Worm (Caenorhabditis elegans) whole organism, late embryonic: ENCODE measurements around the gene rpb-8.

Source experiments
- C38D4.7 ChIP-seq: fragments of 200-800 bp; sonication (Bioruptor generic); optimal IDR thresholded peaks from 2 replicates; lab custom pipeline; 2018; ENCODE audit warnings: mild to moderate bottlenecking, missing genetic modification characterization, moderate library complexity, missing compliant biosample characterization
- K02D7.2 ChIP-seq: sonication (generic microtip); optimal IDR thresholded peaks from 2 replicates; lab custom pipeline; 2017; ENCODE audit warnings: mild to moderate bottlenecking, missing genetic modification characterization, missing compliant biosample characterization
- K09A11.1 ChIP-seq: sonication (generic microtip); optimal IDR thresholded peaks from 2 replicates; lab custom pipeline; 2017; ENCODE audit warnings: antibody characterized with exemption, mild to moderate bottlenecking, missing genetic modification characterization, missing compliant biosample characterization; ENCODE audit not compliant: insufficient read depth
- T23F11.4 ChIP-seq: fragments of 200-800 bp; sonication (Bioruptor generic); optimal IDR thresholded peaks from 2 replicates; lab custom pipeline; 2018; ENCODE audit warnings: mild to moderate bottlenecking, missing genetic modification characterization, missing compliant biosample characterization
- ahr-1 ChIP-seq: sonication (generic microtip); optimal IDR thresholded peaks from 2 replicates; lab custom pipeline; 2016; ENCODE audit warnings: missing genetic modification characterization, missing compliant biosample characterization
- ama-1 ChIP-seq: fragments of 150-350 bp; optimal IDR thresholded peaks from 2 replicates; lab custom pipeline; 2014
- ceh-18 ChIP-seq: sonication (generic microtip); optimal IDR thresholded peaks from 2 replicates; lab custom pipeline; 2016; ENCODE audit warnings: missing genetic modification characterization, missing compliant biosample characterization
- ceh-19 ChIP-seq: fragments of 200-800 bp; sonication (Bioruptor generic); optimal IDR thresholded peaks from 2 replicates; lab custom pipeline; 2018; ENCODE audit warnings: mild to moderate bottlenecking, missing genetic modification characterization, missing compliant biosample characterization
- ceh-2 ChIP-seq: sonication (generic microtip); optimal IDR thresholded peaks from 2 replicates; lab custom pipeline; 2016; ENCODE audit warnings: missing genotype, missing genetic modification characterization, missing compliant biosample characterization
- ceh-30 ChIP-seq: fragments of 150-350 bp; optimal IDR thresholded peaks from 2 replicates; lab custom pipeline; 2014; ENCODE audit warnings: missing biosample characterization, missing genetic modification characterization
- ceh-6 ChIP-seq: fragments of 200-800 bp; sonication (Bioruptor generic); optimal IDR thresholded peaks from 2 replicates; lab custom pipeline; 2018; ENCODE audit warnings: mild to moderate bottlenecking, missing genetic modification characterization, missing compliant biosample characterization
- che-1 ChIP-seq: sonication (generic microtip); optimal IDR thresholded peaks from 2 replicates; lab custom pipeline; 2016; ENCODE audit warnings: mild to moderate bottlenecking, missing genetic modification characterization, missing compliant biosample characterization
- elt-2 ChIP-seq: sonication (generic microtip); optimal IDR thresholded peaks from 2 replicates; lab custom pipeline; 2016; ENCODE audit warnings: missing genetic modification reagents, missing genetic modification characterization, missing compliant biosample characterization
- elt-4 ChIP-seq: sonication (generic microtip); optimal IDR thresholded peaks from 2 replicates; lab custom pipeline; 2016; ENCODE audit warnings: missing genetic modification characterization, missing compliant biosample characterization
- fax-1 ChIP-seq: sonication (generic microtip); optimal IDR thresholded peaks from 2 replicates; lab custom pipeline; 2016; ENCODE audit warnings: missing genotype, missing genetic modification characterization, missing compliant biosample characterization
- fkh-10 ChIP-seq: fragments of 150-350 bp; optimal IDR thresholded peaks from 2 replicates; lab custom pipeline; 2014; ENCODE audit warnings: missing biosample characterization, missing genetic modification reagents, missing genetic modification characterization
- fkh-6 ChIP-seq: sonication (generic microtip); optimal IDR thresholded peaks from 2 replicates; lab custom pipeline; 2016; ENCODE audit warnings: missing genetic modification characterization, missing compliant biosample characterization
- hlh-15 ChIP-seq: sonication (generic microtip); optimal IDR thresholded peaks from 2 replicates; lab custom pipeline; 2016; ENCODE audit warnings: missing genetic modification characterization, missing compliant biosample characterization
- hlh-30 ChIP-seq: sonication (generic microtip); optimal IDR thresholded peaks from 2 replicates; lab custom pipeline; 2017; ENCODE audit warnings: antibody characterized with exemption, missing genetic modification characterization, missing compliant biosample characterization; ENCODE audit not compliant: insufficient read depth
- hlh-6 ChIP-seq: sonication (generic microtip); optimal IDR thresholded peaks from 2 replicates; lab custom pipeline; 2016; ENCODE audit warnings: missing genotype, missing genetic modification characterization, missing compliant biosample characterization
- lim-6 ChIP-seq: sonication (generic microtip); optimal IDR thresholded peaks from 2 replicates; lab custom pipeline; 2016; ENCODE audit warnings: missing genetic modification characterization, missing compliant biosample characterization
- lin-11 ChIP-seq: fragments of 200-800 bp; sonication (Bioruptor generic); optimal IDR thresholded peaks from 2 replicates; lab custom pipeline; 2018; ENCODE audit warnings: mild to moderate bottlenecking, missing genetic modification characterization, missing compliant biosample characterization
- madf-2 ChIP-seq: sonication (generic microtip); optimal IDR thresholded peaks from 2 replicates; lab custom pipeline; 2017; ENCODE audit warnings: missing genetic modification characterization, missing compliant biosample characterization
- nfya-1 ChIP-seq: sonication (generic microtip); optimal IDR thresholded peaks from 2 replicates; lab custom pipeline; 2017; ENCODE audit warnings: missing genetic modification characterization, mild to moderate bottlenecking, missing compliant biosample characterization, antibody characterized with exemption, moderate library complexity
- nhr-232 ChIP-seq: sonication (generic microtip); optimal IDR thresholded peaks from 2 replicates; lab custom pipeline; 2016; ENCODE audit warnings: missing genetic modification characterization, missing compliant biosample characterization
- pha-4 ChIP-seq: fragments of 150-350 bp; optimal IDR thresholded peaks from 2 replicates; lab custom pipeline; 2018; ENCODE audit warnings: missing biosample characterization, missing genetic modification reagents, missing genetic modification characterization
- sox-2 ChIP-seq: fragments of 200-800 bp; sonication (Bioruptor generic); IDR thresholded peaks from 2 replicates; pipeline ENCODE4 v1.3.6; 2022; ENCODE audit warnings: missing genetic modification reagents, missing genetic modification characterization, missing compliant biosample characterization
- sox-4 ChIP-seq: sonication (generic microtip); optimal IDR thresholded peaks from 2 replicates; lab custom pipeline; 2017; ENCODE audit warnings: mild to moderate bottlenecking, missing genetic modification characterization, inconsistent platforms, missing compliant biosample characterization
- syd-9 ChIP-seq: sonication (generic microtip); optimal IDR thresholded peaks from 2 replicates; lab custom pipeline; 2016; ENCODE audit warnings: mild to moderate bottlenecking, missing genetic modification characterization, moderate library complexity, missing compliant biosample characterization
- unc-55 ChIP-seq: sonication (generic microtip); optimal IDR thresholded peaks from 2 replicates; lab custom pipeline; 2017; ENCODE audit warnings: missing biosample characterization, missing genetic modification reagents, missing genetic modification characterization

Gene rpb-8

ce11 chrIII:4873395-4873794 is 44.4 kb downstream of the rpb-8 start:
- TF ChIP-seq ceh-30 (tag; lab: Kevin White, UChicago) (no peak), elt-4 (no peak), ceh-18 (tag; lab: Kevin White, UChicago) (no peak), fkh-6 (tag; lab: Kevin White, UChicago) (no peak), sox-4 (no peak), hlh-6 (tag; lab: Kevin White, UChicago) (no peak), ama-1 (lab: Kevin White, UChicago) (no peak), syd-9 (no peak), ceh-2 (no peak), sox-2 (GFP tag; lab: Robert Waterston, UW) (no peak)
- TF ChIP-seq, all 69 proteins: peak for 0

- TF ChIP-seq sox-2 (GFP tag; lab: Robert Waterston, UW) (no peak), T23F11.4 (GFP tag; lab: Kevin White, UChicago) (no peak), nhr-232 (tag; lab: Kevin White, UChicago) (no peak), ceh-19 (GFP tag; lab: Kevin White, UChicago) (no peak), lin-11 (no peak), ceh-6 (GFP tag; lab: Kevin White, UChicago) (no peak), K09A11.1 (no peak), elt-4 (no peak), unc-55 (GFP tag; lab: Kevin White, UChicago) (no peak), ahr-1 (tag; lab: Kevin White, UChicago) (no peak), pha-4 (tag; lab: Kevin White, UChicago) (no peak), hlh-15 (tag; lab: Kevin White, UChicago) (no peak), lim-6 (tag; lab: Kevin White, UChicago) (no peak), che-1 (no peak), fax-1 (no peak), C38D4.7 (GFP tag; lab: Kevin White, UChicago) (no peak), nfya-1 (tag; lab: Kevin White, UChicago) (no peak), madf-2 (tag; lab: Kevin White, UChicago) (no peak)
Measured at ce11 chrIII:4870478-4870877, 47.3 kb downstream of the rpb-8 start, which contains the start of gene gipc-1. Gene gipc-1 (plus strand): TSS chrIII:4870778.

ce11 chrIII:4868643-4869042 is 49.2 kb downstream of the rpb-8 start, which contains the start of the genes msd-4 and C35D10.3:
Gene msd-4 (minus strand): TSS chrIII:4868743.
Gene C35D10.3 (plus strand): TSS chrIII:4868921.
- TF ChIP-seq hlh-30 (tag; lab: Kevin White, UChicago) (no peak), fkh-10 (GFP tag; lab: Kevin White, UChicago) (no peak), sox-4 (no peak), fkh-6 (tag; lab: Kevin White, UChicago) (no peak), elt-4 (no peak), K02D7.2 (tag; lab: Kevin White, UChicago) (no peak), elt-2 (tag; lab: Kevin White, UChicago) (no peak)
